Worm (Caenorhabditis elegans): ENCODE measurements around the gene C35A5.10.

DNA sequence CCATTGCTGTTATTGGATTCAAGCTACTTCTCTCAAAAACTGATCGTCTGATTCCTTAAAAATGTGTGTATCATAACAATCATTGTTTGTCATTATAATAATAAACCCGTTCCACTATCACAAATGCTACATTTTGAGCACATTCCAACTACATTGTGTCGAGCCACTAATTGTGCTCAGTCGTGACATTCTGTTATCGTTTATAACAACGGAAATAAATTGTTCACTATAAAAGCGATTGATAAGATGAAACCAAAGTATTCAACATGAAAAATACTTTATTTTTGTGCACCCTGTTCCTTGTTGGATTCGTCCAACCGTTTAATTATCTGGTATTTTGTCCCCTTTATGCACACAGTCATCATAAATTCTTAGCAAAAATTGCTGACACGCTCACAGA lies 10.8 kb upstream of the C35A5.10 start, which contains the start of gene ugt-33:
- no peak for TF ChIP-seq nhr-11 (tag; optimal IDR thresholded peaks at IDR 0.05)
- no peak for TF ChIP-seq fos-1 (tag; optimal IDR thresholded peaks at IDR 0.05)
- no peak for TF ChIP-seq R02D3.7 (tag; optimal IDR thresholded peaks at IDR 0.05)
- no peak for TF ChIP-seq lin-39 (tag; optimal IDR thresholded peaks at IDR 0.05)
- no peak for TF ChIP-seq elt-3 (tag; optimal IDR thresholded peaks at IDR 0.05)
- TF ChIP-seq ztf-11 (tag; optimal IDR thresholded peaks at IDR 0.05), result no peak
- no peak for TF ChIP-seq nhr-28 (tag; optimal IDR thresholded peaks at IDR 0.05)
- no peak for TF ChIP-seq aly-2 (tag; optimal IDR thresholded peaks at IDR 0.05)
- TF ChIP-seq unc-39 (tag; optimal IDR thresholded peaks at IDR 0.05), result no peak
- TF ChIP-seq nhr-77 (tag; optimal IDR thresholded peaks at IDR 0.05), result no peak
